Worm (Caenorhabditis elegans) whole organism, young adult: ENCODE results near the gene Y43F8B.2.

ENCODE experiments used
- B0019.2 ChIP-seq: fragments of 200-800 bp; sonication (Bioruptor generic); conservative IDR thresholded peaks from 2 replicates; pipeline ENCODE4 v1.3.6; 2022; ENCODE audit warnings: missing genetic modification reagents, missing genetic modification characterization, missing compliant biosample characterization
- B0261.1 ChIP-seq: sonication (generic microtip); optimal IDR thresholded peaks from 2 replicates; lab custom pipeline; 2016; ENCODE audit warnings: mild to moderate bottlenecking, missing genetic modification characterization, moderate library complexity, missing compliant biosample characterization
- C06A6.2 ChIP-seq: fragments of 200-800 bp; sonication (Bioruptor generic); conservative IDR thresholded peaks from 2 replicates; pipeline ENCODE4 v1.3.6; 2022; ENCODE audit warnings: missing genetic modification characterization, missing compliant biosample characterization
- C17E4.6 ChIP-seq: fragments of 200-800 bp; sonication (Bioruptor generic); IDR thresholded peaks from 2 replicates; pipeline ENCODE4 v1.3.6; 2022; ENCODE audit warnings: missing genetic modification reagents, missing genetic modification characterization, missing compliant biosample characterization
- F10E7.11 ChIP-seq: sonication (generic microtip); optimal IDR thresholded peaks from 2 replicates; lab custom pipeline; 2017; ENCODE audit warnings: mild to moderate bottlenecking, missing genetic modification characterization, moderate library complexity, missing compliant biosample characterization
- F33H1.4 ChIP-seq: fragments of 200-800 bp; sonication (Bioruptor generic); IDR thresholded peaks from 2 replicates; pipeline ENCODE4 v1.3.6; 2022; ENCODE audit warnings: missing genetic modification reagents, missing genetic modification characterization, missing compliant biosample characterization
- F39B2.1 ChIP-seq: fragments of 200-800 bp; sonication (Bioruptor generic); IDR thresholded peaks from 2 replicates; pipeline ENCODE4 v1.3.6; 2022; ENCODE audit warnings: missing genetic modification reagents, missing genetic modification characterization, missing compliant biosample characterization
- F52B5.7 ChIP-seq: sonication (generic microtip); optimal IDR thresholded peaks from 2 replicates; lab custom pipeline; 2016; ENCODE audit warnings: mild to moderate bottlenecking, missing genetic modification characterization, missing compliant biosample characterization
- F57A8.1 ChIP-seq: fragments of 200-800 bp; sonication (Bioruptor generic); optimal IDR thresholded peaks from 2 replicates; lab custom pipeline; 2018; ENCODE audit warnings: mild to moderate bottlenecking, missing genetic modification characterization, moderate library complexity, missing compliant biosample characterization
- Y79H2A.3 ChIP-seq: fragments of 200-800 bp; sonication (Bioruptor generic); conservative IDR thresholded peaks from 2 replicates; pipeline ENCODE4 v1.3.6; 2022; ENCODE audit warnings: missing genetic modification reagents, missing genetic modification characterization, missing compliant biosample characterization
- akir-1 ChIP-seq: fragments of 200-800 bp; sonication (Bioruptor generic); optimal IDR thresholded peaks from 2 replicates; lab custom pipeline; 2018; ENCODE audit warnings: mild to moderate bottlenecking, missing genetic modification characterization, moderate library complexity, missing compliant biosample characterization
- aptf-2 ChIP-seq: fragments of 200-800 bp; sonication (Bioruptor generic); conservative IDR thresholded peaks from 2 replicates; pipeline ENCODE4 v1.3.6; 2022; ENCODE audit warnings: missing genetic modification reagents, missing genetic modification characterization, missing compliant biosample characterization
- aptf-3 ChIP-seq: fragments of 200-800 bp; sonication (Bioruptor generic); IDR thresholded peaks from 2 replicates; pipeline ENCODE4 v1.3.6; 2022; ENCODE audit warnings: missing genetic modification characterization, missing compliant biosample characterization
- athp-1 ChIP-seq: sonication (generic microtip); optimal IDR thresholded peaks from 2 replicates; lab custom pipeline; 2017; ENCODE audit warnings: mild to moderate bottlenecking, missing genetic modification characterization, missing compliant biosample characterization
- attf-6 ChIP-seq: fragments of 200-800 bp; sonication (Bioruptor generic); IDR thresholded peaks from 2 replicates; pipeline ENCODE4 v1.3.6; 2022; ENCODE audit warnings: missing genetic modification reagents, missing genetic modification characterization, missing compliant biosample characterization
- bed-1 ChIP-seq: fragments of 200-800 bp; sonication (Bioruptor generic); IDR thresholded peaks from 2 replicates; pipeline ENCODE4 v1.3.6; 2022; ENCODE audit warnings: missing genetic modification reagents, missing genetic modification characterization, missing compliant biosample characterization
- cebp-1 ChIP-seq, 2 experiments: fragments of 200-800 bp in 1 of 2; sonication (Bioruptor generic) in 1 of 2; sonication (generic microtip) in 1 of 2; IDR thresholded peaks in 1 of 2; optimal IDR thresholded peaks in 1 of 2; 2 replicates each; pipeline versions ENCODE4 v1.3.6 to Lab custom; 2017 to 2022; ENCODE audit warnings: missing compliant biosample characterization in 2 of 2, missing genetic modification characterization in 2 of 2, mild to moderate bottlenecking in 1 of 2, missing genetic modification reagents in 1 of 2, moderate library complexity in 1 of 2
- ceh-40 ChIP-seq: fragments of 200-800 bp; sonication (Bioruptor generic); IDR thresholded peaks from 2 replicates; pipeline ENCODE4 v1.3.6; 2022; ENCODE audit warnings: missing genetic modification characterization, missing compliant biosample characterization
- ceh-91 ChIP-seq: fragments of 200-800 bp; sonication (Bioruptor generic); IDR thresholded peaks from 2 replicates; pipeline ENCODE4 v1.3.6; 2022; ENCODE audit warnings: missing genetic modification reagents, missing genetic modification characterization, missing compliant biosample characterization
- die-1 ChIP-seq: sonication (generic microtip); optimal IDR thresholded peaks from 2 replicates; lab custom pipeline; 2016; ENCODE audit warnings: missing genotype, mild to moderate bottlenecking, missing genetic modification characterization, missing compliant biosample characterization
- dpff-1 ChIP-seq: sonication (generic microtip); optimal IDR thresholded peaks from 2 replicates; lab custom pipeline; 2017; ENCODE audit warnings: mild to moderate bottlenecking, missing genetic modification characterization, missing compliant biosample characterization
- ekl-4 ChIP-seq: fragments of 200-800 bp; sonication (Bioruptor generic); IDR thresholded peaks from 2 replicates; pipeline ENCODE4 v1.3.6; 2022; ENCODE audit warnings: missing genetic modification reagents, missing genetic modification characterization, missing compliant biosample characterization
- ets-4 ChIP-seq: fragments of 200-800 bp; sonication (Bioruptor generic); optimal IDR thresholded peaks from 2 replicates; lab custom pipeline; 2018; ENCODE audit warnings: mild to moderate bottlenecking, missing genetic modification characterization, missing compliant biosample characterization
- him-1 ChIP-seq: sonication (generic microtip); optimal IDR thresholded peaks from 2 replicates; lab custom pipeline; 2016; ENCODE audit warnings: missing genotype, missing genetic modification reagents, missing genetic modification characterization, missing compliant biosample characterization
- hlh-12 ChIP-seq: sonication (generic microtip); optimal IDR thresholded peaks from 2 replicates; lab custom pipeline; 2016; ENCODE audit warnings: missing genetic modification characterization, missing compliant biosample characterization
- hmg-1.2 ChIP-seq: fragments of 200-800 bp; sonication (Bioruptor generic); IDR thresholded peaks from 2 replicates; pipeline ENCODE4 v1.3.6; 2022; ENCODE audit warnings: missing genetic modification reagents, missing genetic modification characterization, missing compliant biosample characterization
- hrde-1 ChIP-seq: sonication (generic microtip); optimal IDR thresholded peaks from 2 replicates; lab custom pipeline; 2016; ENCODE audit warnings: missing genetic modification characterization, mild to moderate bottlenecking, missing compliant biosample characterization, moderate library complexity, missing genotype, missing genetic modification reagents, borderline replicate concordance
- hsf-1 ChIP-seq: fragments of 200-800 bp; sonication (Bioruptor generic); IDR thresholded peaks from 2 replicates; pipeline ENCODE4 v1.3.6; 2022; ENCODE audit warnings: missing genetic modification reagents, missing genetic modification characterization, missing compliant biosample characterization
- lin-26 ChIP-seq: fragments of 200-800 bp; sonication (Bioruptor generic); IDR thresholded peaks from 2 replicates; pipeline ENCODE4 v1.3.6; 2022; ENCODE audit warnings: missing genetic modification reagents, missing genetic modification characterization, missing compliant biosample characterization
- lin-40 ChIP-seq: sonication (generic microtip); optimal IDR thresholded peaks from 2 replicates; lab custom pipeline; 2016; ENCODE audit warnings: missing genetic modification characterization, mild to moderate bottlenecking, missing compliant biosample characterization, missing genotype, missing genetic modification reagents
- lin-54 ChIP-seq: fragments of 200-800 bp; sonication (Bioruptor generic); optimal IDR thresholded peaks from 2 replicates; lab custom pipeline; 2018; ENCODE audit warnings: mild to moderate bottlenecking, missing genetic modification characterization, missing compliant biosample characterization
- lir-1 ChIP-seq: fragments of 200-800 bp; sonication (Bioruptor generic); conservative IDR thresholded peaks from 2 replicates; pipeline ENCODE4 v1.3.6; 2022; ENCODE audit warnings: missing genetic modification reagents, missing genetic modification characterization, missing compliant biosample characterization
- lsl-1 ChIP-seq: fragments of 200-800 bp; sonication (Bioruptor generic); optimal IDR thresholded peaks from 2 replicates; lab custom pipeline; 2018; ENCODE audit warnings: mild to moderate bottlenecking, missing genetic modification characterization, moderate library complexity, missing compliant biosample characterization
- madf-10 ChIP-seq: sonication (generic microtip); optimal IDR thresholded peaks from 2 replicates; lab custom pipeline; 2016; ENCODE audit warnings: mild to moderate bottlenecking, missing genetic modification characterization, missing compliant biosample characterization
- madf-3 ChIP-seq: fragments of 200-800 bp; sonication (Bioruptor generic); IDR thresholded peaks from 2 replicates; pipeline ENCODE4 v1.3.6; 2022; ENCODE audit warnings: missing genetic modification reagents, missing genetic modification characterization, missing compliant biosample characterization
- mcd-1 ChIP-seq: fragments of 200-800 bp; sonication (Bioruptor generic); IDR thresholded peaks from 2 replicates; pipeline ENCODE4 v1.3.6; 2022; ENCODE audit warnings: missing genetic modification reagents, missing genetic modification characterization, missing compliant biosample characterization
- mxl-1 ChIP-seq: sonication (generic microtip); optimal IDR thresholded peaks from 2 replicates; lab custom pipeline; 2016; ENCODE audit warnings: missing genetic modification characterization, missing compliant biosample characterization
- nhr-80 ChIP-seq: sonication (generic microtip); optimal IDR thresholded peaks from 2 replicates; lab custom pipeline; 2016; ENCODE audit warnings: missing genetic modification characterization, missing compliant biosample characterization
- nhr-90 ChIP-seq: sonication (generic microtip); optimal IDR thresholded peaks from 2 replicates; lab custom pipeline; 2016; ENCODE audit warnings: missing genotype, mild to moderate bottlenecking, missing genetic modification characterization, missing compliant biosample characterization
- pbrm-1 ChIP-seq: fragments of 200-800 bp; sonication (Bioruptor generic); IDR thresholded peaks from 2 replicates; pipeline ENCODE4 v1.3.6; 2022; ENCODE audit warnings: missing genetic modification reagents, missing genetic modification characterization, missing compliant biosample characterization
- pha-4 ChIP-seq: fragments of 150-350 bp; sonication (generic microtip); optimal IDR thresholded peaks from 2 replicates; lab custom pipeline; 2014; ENCODE audit warnings: missing biosample characterization, missing genetic modification reagents, missing genetic modification characterization
- rec-8 ChIP-seq, 2 experiments: sonication (generic microtip); optimal IDR thresholded peaks; 2 replicates each; lab custom pipeline; 2016; ENCODE audit warnings: mild to moderate bottlenecking in 2 of 2, missing genetic modification characterization in 2 of 2, missing genetic modification reagents in 2 of 2, missing genotype in 2 of 2, missing biosample characterization in 1 of 2, missing compliant biosample characterization in 1 of 2, moderate library complexity in 1 of 2
- snpc-3.4 ChIP-seq: sonication (generic microtip); optimal IDR thresholded peaks from 2 replicates; lab custom pipeline; 2017; ENCODE audit warnings: missing genetic modification characterization, mild to moderate bottlenecking, missing compliant biosample characterization, antibody characterized with exemption, moderate library complexity, missing genotype, missing genetic modification reagents
- unc-130 ChIP-seq: sonication (generic microtip); optimal IDR thresholded peaks from 2 replicates; lab custom pipeline; 2016; ENCODE audit warnings: missing genetic modification reagents, missing genetic modification characterization, missing compliant biosample characterization
- unc-62 ChIP-seq: fragments of 150-350 bp; optimal IDR thresholded peaks from 2 replicates; lab custom pipeline; 2014; ENCODE audit warnings: missing biosample characterization, missing genetic modification reagents, missing genetic modification characterization
- xnd-1 ChIP-seq: sonication (generic microtip); optimal IDR thresholded peaks from 2 replicates; lab custom pipeline; 2016; ENCODE audit warnings: missing genotype, missing genetic modification reagents, missing genetic modification characterization, missing compliant biosample characterization
- zim-3 ChIP-seq: sonication (generic microtip); optimal IDR thresholded peaks from 2 replicates; lab custom pipeline; 2017; ENCODE audit warnings: mild to moderate bottlenecking, missing genetic modification characterization, moderate library complexity, missing compliant biosample characterization
- ztf-18 ChIP-seq: sonication (generic microtip); optimal IDR thresholded peaks from 2 replicates; lab custom pipeline; 2016; ENCODE audit warnings: missing genotype, mild to moderate bottlenecking, missing genetic modification characterization, missing compliant biosample characterization

Gene Y43F8B.2

ce11 chrV:19522551-19523137 lies 10.3 kb downstream of the Y43F8B.2 start (continued):
- TF ChIP-seq pbrm-1 (GFP tag; lab: Robert Waterston, UW) = peak; percentile 87; the same call in 1 of the 2 replicates
- TF ChIP-seq snpc-3.4 = no peak
- TF ChIP-seq mxl-1 = no peak
- TF ChIP-seq ets-4 = peak; percentile 45
- peak; percentile 28 for TF ChIP-seq athp-1 (tag; lab: Kevin White, UChicago)
- TF ChIP-seq nhr-90 (tag; lab: Kevin White, UChicago) = peak; percentile 25
- peak; percentile 18 for TF ChIP-seq B0261.1
- TF ChIP-seq dpff-1 (tag; lab: Kevin White, UChicago) = no peak
- TF ChIP-seq F33H1.4 (GFP tag; lab: Robert Waterston, UW) = no peak
- peak; percentile 67 for TF ChIP-seq lin-54
- peak; percentile 48; the same call in 1 of the 2 replicates for TF ChIP-seq lin-26
- no peak for TF ChIP-seq aptf-2 (GFP tag; lab: Robert Waterston, UW)
- TF ChIP-seq nhr-80 (tag; lab: Kevin White, UChicago) = peak; percentile 41
- no peak for TF ChIP-seq attf-6 (GFP tag; lab: Robert Waterston, UW)
- TF ChIP-seq die-1 = peak; percentile 44
- peak; percentile 70 for TF ChIP-seq zim-3 (tag; lab: Kevin White, UChicago)
- no peak for TF ChIP-seq unc-130
- peak; percentile 67 for TF ChIP-seq F52B5.7
- peak; percentile 88 for TF ChIP-seq ekl-4 (GFP tag; lab: Robert Waterston, UW)
- no peak for TF ChIP-seq him-1
- no peak for TF ChIP-seq hrde-1 (tag; lab: Kevin White, UChicago)
- TF ChIP-seq madf-3 (GFP tag; lab: Robert Waterston, UW) = 0 out of 2 replicates have a peak, but pooled peaks have one; percentile 2
- TF ChIP-seq mcd-1 (GFP tag; lab: Robert Waterston, UW) = peak; percentile 70; the same call in 1 of the 2 replicates
- no peak for TF ChIP-seq B0019.2 (GFP tag; lab: Robert Waterston, UW)
- no peak for TF ChIP-seq C17E4.6 (GFP tag; lab: Robert Waterston, UW)
- TF ChIP-seq lir-1 (GFP tag; lab: Robert Waterston, UW) = peak; percentile 44; the same call in 1 of the 2 replicates
- no peak for TF ChIP-seq lsl-1 (GFP tag; lab: Kevin White, UChicago)
- TF ChIP-seq F10E7.11 (tag; lab: Kevin White, UChicago) = peak; percentile 50
- TF ChIP-seq aptf-3 = no peak
- TF ChIP-seq akir-1 (GFP tag; lab: Kevin White, UChicago) = no peak
- peak; percentile 72 for TF ChIP-seq unc-62 (GFP tag; lab: Kevin White, UChicago)
- no peak for TF ChIP-seq bed-1 (GFP tag; lab: Robert Waterston, UW)
- no peak for TF ChIP-seq pha-4 (tag; lab: Kevin White, UChicago)
- no peak for TF ChIP-seq ztf-18
- TF ChIP-seq xnd-1 (tag; lab: Kevin White, UChicago) = no peak
- TF ChIP-seq rec-8 (tag; optimal IDR thresholded peaks at IDR 0.05; lab: Kevin White, UChicago) = no peak
- no peak for TF ChIP-seq ceh-40 (GFP tag; lab: Robert Waterston, UW)
- no peak for TF ChIP-seq F39B2.1 (GFP tag; lab: Robert Waterston, UW)
- no peak for TF ChIP-seq ceh-91 (GFP tag; lab: Robert Waterston, UW)
- TF ChIP-seq madf-10 (tag; lab: Kevin White, UChicago) = peak; percentile 56
- peak; percentile 48 for TF ChIP-seq F57A8.1 (GFP tag; lab: Kevin White, UChicago)
- peak; percentile 98 for TF ChIP-seq hmg-1.2
- TF ChIP-seq C06A6.2 (GFP tag; lab: Robert Waterston, UW) = peak; percentile 90
- no peak for TF ChIP-seq hlh-12 (tag; lab: Kevin White, UChicago)
- TF ChIP-seq hsf-1 = peak; percentile 96
- TF ChIP-seq lin-40 (tag; lab: Kevin White, UChicago) = peak; percentile 87
- no peak for TF ChIP-seq Y79H2A.3 (GFP tag; lab: Robert Waterston, UW)
- TF ChIP-seq cebp-1 (GFP tag; IDR thresholded peaks at IDR 0.05; lab: Robert Waterston, UW) = no peak; the same call in 1 of the 2 replicates
- peak; percentile 82 for TF ChIP-seq cebp-1 (tag; optimal IDR thresholded peaks at IDR 0.05; lab: Kevin White, UChicago)
